Worm (Caenorhabditis elegans) whole organism, L1 larva: Measurements from ENCODE around the gene ung-1.

Experiments used
- C04F5.9 ChIP-seq: sonication (generic microtip); optimal IDR thresholded peaks from 2 replicates; lab custom pipeline; 2016; ENCODE audit warnings: missing genetic modification characterization, missing compliant biosample characterization
- C34B4.2 ChIP-seq: sonication (generic microtip); optimal IDR thresholded peaks from 2 replicates; lab custom pipeline; 2017; ENCODE audit warnings: mild to moderate bottlenecking, missing genetic modification characterization, missing compliant biosample characterization
- F16B12.6 ChIP-seq: fragments of 150-350 bp; optimal IDR thresholded peaks from 2 replicates; lab custom pipeline; 2014; ENCODE audit warnings: missing biosample characterization, missing genetic modification characterization
- ama-1 ChIP-seq: fragments of 150-350 bp; optimal IDR thresholded peaks from 2 replicates; lab custom pipeline; 2014
- blmp-1 ChIP-seq: fragments of 150-350 bp; optimal IDR thresholded peaks from 2 replicates; lab custom pipeline; 2014; ENCODE audit warnings: missing biosample characterization, missing genetic modification characterization
- ceh-8 ChIP-seq: fragments of 200-800 bp; sonication (Bioruptor generic); optimal IDR thresholded peaks from 2 replicates; lab custom pipeline; 2018; ENCODE audit warnings: mild to moderate bottlenecking, missing genetic modification characterization, moderate library complexity, missing compliant biosample characterization
- ceh-88 ChIP-seq: fragments of 200-800 bp; sonication (Bioruptor generic); IDR thresholded peaks from 2 replicates; pipeline ENCODE4 v1.3.6; 2022; ENCODE audit warnings: missing genetic modification characterization, missing compliant biosample characterization
- dpl-1 ChIP-seq, 3 experiments: fragments of 150-350 bp in 2 of 3; sonication (generic microtip) in 1 of 3; optimal IDR thresholded peaks; 2 replicates each; lab custom pipeline; 2014 to 2017; ENCODE audit warnings: missing biosample characterization in 3 of 3, missing genetic modification characterization in 3 of 3, missing genetic modification reagents in 3 of 3
- efl-1 ChIP-seq, 4 experiments: fragments of 150-350 bp; optimal IDR thresholded peaks in 3 of 4; peaks in 1 of 4; 1 replicate in 1 of 4; 2 replicates in 3 of 4; lab custom pipeline; 2014; ENCODE audit warnings: missing biosample characterization in 2 of 4, missing genetic modification characterization in 2 of 4, missing genetic modification reagents in 2 of 4
- efl-3 ChIP-seq: fragments of 200-800 bp; sonication (Bioruptor generic); optimal IDR thresholded peaks from 2 replicates; lab custom pipeline; 2018; ENCODE audit warnings: mild to moderate bottlenecking, missing genetic modification characterization, missing compliant biosample characterization
- egl-13 ChIP-seq: sonication (generic microtip); optimal IDR thresholded peaks from 2 replicates; lab custom pipeline; 2016; ENCODE audit warnings: missing genotype, missing genetic modification reagents, missing genetic modification characterization, missing compliant biosample characterization
- egl-27 ChIP-seq, 2 experiments: fragments of 150-350 bp in 1 of 2; sonication (generic microtip); optimal IDR thresholded peaks; 3 replicates each; lab custom pipeline; 2017 to 2018; ENCODE audit warnings: missing biosample characterization in 2 of 2, missing genetic modification characterization in 2 of 2, missing genetic modification reagents in 2 of 2
- elt-2 ChIP-seq: sonication (generic microtip); optimal IDR thresholded peaks from 2 replicates; lab custom pipeline; 2016; ENCODE audit warnings: missing genetic modification characterization, mild to moderate bottlenecking, inconsistent platforms, missing compliant biosample characterization, missing genetic modification reagents
- elt-3 ChIP-seq, 6 experiments: fragments of 150-350 bp in 1 of 6; sonication (generic microtip); optimal IDR thresholded peaks; 2 replicates each; lab custom pipeline; 2017 to 2018; ENCODE audit warnings: missing biosample characterization in 6 of 6, missing genetic modification characterization in 6 of 6, inconsistent platforms in 1 of 6
- fkh-10 ChIP-seq: sonication (generic microtip); optimal IDR thresholded peaks from 2 replicates; lab custom pipeline; 2017; ENCODE audit warnings: missing biosample characterization, missing genetic modification reagents, missing genetic modification characterization
- fkh-8 ChIP-seq: sonication (generic microtip); optimal IDR thresholded peaks from 2 replicates; lab custom pipeline; 2016; ENCODE audit warnings: mild to moderate bottlenecking, missing genetic modification characterization, missing compliant biosample characterization
- grh-1 ChIP-seq: fragments of 200-800 bp; sonication (Bioruptor generic); IDR thresholded peaks from 2 replicates; pipeline ENCODE4 v1.3.6; 2022; ENCODE audit warnings: missing genetic modification reagents, missing genetic modification characterization, missing compliant biosample characterization
- hlh-4 ChIP-seq: sonication (generic microtip); optimal IDR thresholded peaks from 2 replicates; lab custom pipeline; 2016; ENCODE audit warnings: mild to moderate bottlenecking, missing genetic modification characterization, missing compliant biosample characterization
- irx-1 ChIP-seq: sonication (generic microtip); optimal IDR thresholded peaks from 2 replicates; lab custom pipeline; 2016; ENCODE audit warnings: missing genetic modification characterization, missing compliant biosample characterization
- lin-14 ChIP-seq: fragments of 200-800 bp; sonication (Bioruptor generic); optimal IDR thresholded peaks from 2 replicates; lab custom pipeline; 2018; ENCODE audit warnings: mild to moderate bottlenecking, missing genetic modification characterization, moderate library complexity, missing compliant biosample characterization
- lin-15B ChIP-seq: fragments of 150-350 bp; sonication (generic microtip); optimal IDR thresholded peaks from 3 replicates; lab custom pipeline; 2014; ENCODE audit warnings: missing biosample characterization, missing genetic modification characterization
- lin-35 ChIP-seq, 2 experiments: fragments of 150-350 bp; optimal IDR thresholded peaks; 2 replicates each; lab custom pipeline; 2014; ENCODE audit warnings: missing biosample characterization in 2 of 2, missing genetic modification characterization in 2 of 2, missing genetic modification reagents in 2 of 2
- lir-3 ChIP-seq: sonication (generic microtip); optimal IDR thresholded peaks from 2 replicates; lab custom pipeline; 2016; ENCODE audit warnings: mild to moderate bottlenecking, missing genetic modification characterization, moderate library complexity, missing compliant biosample characterization; ENCODE audit not compliant: poor library complexity
- lsy-2 ChIP-seq, 2 experiments: fragments of 150-350 bp; optimal IDR thresholded peaks; 2 replicates each; lab custom pipeline; 2014; ENCODE audit warnings: missing biosample characterization in 2 of 2, missing genetic modification characterization in 2 of 2
- mab-9 ChIP-seq: fragments of 200-800 bp; sonication (Bioruptor generic); IDR thresholded peaks from 2 replicates; pipeline ENCODE4 v1.3.6; 2022; ENCODE audit warnings: missing genetic modification reagents, missing genetic modification characterization, missing compliant biosample characterization
- mdl-1 ChIP-seq, 2 experiments: fragments of 150-350 bp; optimal IDR thresholded peaks; 2 replicates each; lab custom pipeline; 2014 to 2017; ENCODE audit warnings: missing biosample characterization in 2 of 2, missing genetic modification characterization in 2 of 2, inconsistent platforms in 1 of 2
- nhr-20 ChIP-seq: sonication (generic microtip); optimal IDR thresholded peaks from 2 replicates; lab custom pipeline; 2016; ENCODE audit warnings: mild to moderate bottlenecking, missing genetic modification characterization, missing compliant biosample characterization
- nhr-237 ChIP-seq: fragments of 150-350 bp; optimal IDR thresholded peaks from 2 replicates; lab custom pipeline; 2014; ENCODE audit warnings: missing biosample characterization, missing genetic modification characterization
- nhr-28 ChIP-seq: fragments of 150-350 bp; optimal IDR thresholded peaks from 2 replicates; lab custom pipeline; 2014; ENCODE audit warnings: missing biosample characterization, missing genetic modification characterization
- nhr-47 ChIP-seq: sonication (generic microtip); optimal IDR thresholded peaks from 2 replicates; lab custom pipeline; 2016; ENCODE audit warnings: mild to moderate bottlenecking, missing genetic modification characterization, moderate library complexity, missing compliant biosample characterization
- nhr-71 ChIP-seq: sonication (generic microtip); optimal IDR thresholded peaks from 2 replicates; lab custom pipeline; 2016; ENCODE audit warnings: mild to moderate bottlenecking, missing genetic modification characterization, moderate library complexity, missing compliant biosample characterization
- nhr-77 ChIP-seq: fragments of 150-350 bp; optimal IDR thresholded peaks from 2 replicates; lab custom pipeline; 2014; ENCODE audit warnings: missing biosample characterization, missing genetic modification characterization
- nhr-85 ChIP-seq: sonication (generic microtip); peaks from one replicate; lab custom pipeline; 2016; ENCODE audit warnings: missing genetic modification characterization, inconsistent platforms, missing compliant biosample characterization
- pag-3 ChIP-seq: sonication (generic microtip); optimal IDR thresholded peaks from 2 replicates; lab custom pipeline; 2017; ENCODE audit warnings: missing genetic modification characterization, mild to moderate bottlenecking, missing compliant biosample characterization, antibody characterized with exemption, borderline replicate concordance; ENCODE audit not compliant: insufficient read depth
- snpc-4 ChIP-seq: fragments of 150-350 bp; optimal IDR thresholded peaks from 2 replicates; lab custom pipeline; 2014; ENCODE audit warnings: missing biosample characterization, missing genetic modification characterization
- snu-23 ChIP-seq: sonication (generic microtip); optimal IDR thresholded peaks from 2 replicates; lab custom pipeline; 2016; ENCODE audit warnings: missing genetic modification characterization, missing compliant biosample characterization
- sup-37 ChIP-seq: fragments of 200-800 bp; sonication (Bioruptor generic); optimal IDR thresholded peaks from 2 replicates; lab custom pipeline; 2018; ENCODE audit warnings: mild to moderate bottlenecking, missing genetic modification characterization, missing compliant biosample characterization
- tbx-2 ChIP-seq: sonication (generic microtip); optimal IDR thresholded peaks from 2 replicates; lab custom pipeline; 2016; ENCODE audit warnings: missing genetic modification characterization, missing compliant biosample characterization
- tlp-1 ChIP-seq: fragments of 150-350 bp; optimal IDR thresholded peaks from 2 replicates; lab custom pipeline; 2014; ENCODE audit warnings: missing biosample characterization, missing genetic modification characterization
- unc-130 ChIP-seq: fragments of 150-350 bp; optimal IDR thresholded peaks from 2 replicates; lab custom pipeline; 2017; ENCODE audit warnings: missing biosample characterization, missing genetic modification characterization, inconsistent platforms
- unc-30 ChIP-seq: sonication (generic microtip); optimal IDR thresholded peaks from 2 replicates; lab custom pipeline; 2017; ENCODE audit warnings: missing biosample characterization, missing genetic modification characterization
- unc-86 ChIP-seq: sonication (generic microtip); optimal IDR thresholded peaks from 2 replicates; lab custom pipeline; 2016; ENCODE audit warnings: missing genetic modification characterization, missing compliant biosample characterization
- unc-98 ChIP-seq: fragments of 200-800 bp; sonication (Bioruptor generic); IDR thresholded peaks from 2 replicates; pipeline ENCODE4 v1.3.6; 2022; ENCODE audit warnings: missing genetic modification characterization, missing compliant biosample characterization
- vab-15 ChIP-seq: sonication (generic microtip); optimal IDR thresholded peaks from 2 replicates; lab custom pipeline; 2017; ENCODE audit warnings: missing genotype, mild to moderate bottlenecking, missing genetic modification characterization, missing compliant biosample characterization
- zag-1 ChIP-seq: fragments of 150-350 bp; optimal IDR thresholded peaks from 2 replicates; lab custom pipeline; 2014; ENCODE audit warnings: missing biosample characterization, missing genetic modification characterization
- ztf-11 ChIP-seq, 2 experiments: sonication (generic microtip); optimal IDR thresholded peaks; 2 replicates each; lab custom pipeline; 2016 to 2017; ENCODE audit warnings: missing genetic modification characterization in 2 of 2, missing biosample characterization in 1 of 2, missing compliant biosample characterization in 1 of 2

ung-1 gene

ce11 chrIII:12014503-12014902 lies 40.6 kb upstream of the ung-1 start:
- TF ChIP-seq grh-1 (GFP tag; lab: Robert Waterston, UW) (peak; percentile 65), nhr-20 (tag; lab: Kevin White, UChicago) (peak; percentile 28), nhr-85 (tag; lab: Kevin White, UChicago) (peak; percentile 78), lsy-2 (tag; optimal IDR thresholded peaks at IDR 0.05; lab: Kevin White, UChicago) (peak in 1 of 2 experiments; percentile 55), sup-37 (GFP tag; lab: Kevin White, UChicago) (no peak), lin-14 (GFP tag; lab: Kevin White, UChicago) (peak; percentile 35), efl-1 (optimal IDR thresholded peaks at IDR 0.05; lab: Kevin White, UChicago) (no peak), efl-1 (GFP tag; optimal IDR thresholded peaks at IDR 0.05 in 1 of 2; lab: Kevin White, UChicago) (peak in 1 of 2 experiments; percentile 75), blmp-1 (tag; lab: Kevin White, UChicago) (peak; percentile 64), unc-130 (tag; lab: Kevin White, UChicago) (peak; percentile 17), lir-3 (tag; lab: Kevin White, UChicago) (no peak), dpl-1 (GFP tag; optimal IDR thresholded peaks at IDR 0.05; lab: Kevin White, UChicago) (no peak), nhr-47 (no peak), snu-23 (peak; percentile 33), elt-3 (tag; optimal IDR thresholded peaks at IDR 0.05; lab: Kevin White, UChicago) (peak in 3 of 6 experiments; percentile 6 to 60 (median 46)), nhr-71 (tag; lab: Kevin White, UChicago) (peak; percentile 26), lin-35 (GFP tag; optimal IDR thresholded peaks at IDR 0.05; lab: Kevin White, UChicago) (peak in 1 of 2 experiments; percentile 38)

ce11 chrIII:12013718-12014117 lies 39.8 kb upstream of the ung-1 start:
- TF ChIP-seq efl-1 (optimal IDR thresholded peaks at IDR 0.05; lab: Kevin White, UChicago): no peak
- TF ChIP-seq efl-1 (GFP tag; optimal IDR thresholded peaks at IDR 0.05 in 1 of 2; lab: Kevin White, UChicago): peak in 1 of 2 experiments; percentile 7
- no peak for TF ChIP-seq mdl-1 (tag; optimal IDR thresholded peaks at IDR 0.05; lab: Kevin White, UChicago)

- TF ChIP-seq snu-23: peak; percentile 20
- no peak for TF ChIP-seq nhr-28 (tag; lab: Kevin White, UChicago)
- TF ChIP-seq C04F5.9 (tag; lab: Kevin White, UChicago): no peak
- TF ChIP-seq zag-1 (tag; lab: Kevin White, UChicago): no peak
- no peak for TF ChIP-seq F16B12.6 (tag; lab: Kevin White, UChicago)
- no peak for TF ChIP-seq vab-15 (tag; lab: Kevin White, UChicago)
- no peak for TF ChIP-seq C34B4.2 (tag; lab: Kevin White, UChicago)
- no peak for TF ChIP-seq pag-3 (tag; lab: Kevin White, UChicago)
- no peak for TF ChIP-seq tbx-2
- no peak for TF ChIP-seq egl-13 (tag; lab: Kevin White, UChicago)
- peak; percentile 58 for TF ChIP-seq grh-1 (GFP tag; lab: Robert Waterston, UW)
- no peak for TF ChIP-seq lin-15B
- no peak for TF ChIP-seq unc-30 (tag; lab: Kevin White, UChicago)
- TF ChIP-seq hlh-4 (tag; lab: Kevin White, UChicago): no peak
- TF ChIP-seq tlp-1 (tag; lab: Kevin White, UChicago): no peak
- TF ChIP-seq snpc-4: no peak
- TF ChIP-seq mab-9 (GFP tag; lab: Robert Waterston, UW): no peak
- no peak for TF ChIP-seq elt-2 (tag; lab: Kevin White, UChicago)
- no peak for TF ChIP-seq unc-98 (GFP tag; lab: Robert Waterston, UW)
- no peak for TF ChIP-seq egl-27 (tag; optimal IDR thresholded peaks at IDR 0.05; lab: Kevin White, UChicago)
- no peak for TF ChIP-seq lir-3 (tag; lab: Kevin White, UChicago)
- peak; percentile 85 for TF ChIP-seq nhr-85 (tag; lab: Kevin White, UChicago)
- TF ChIP-seq nhr-77 (tag; lab: Kevin White, UChicago): no peak
- TF ChIP-seq dpl-1 (GFP tag; optimal IDR thresholded peaks at IDR 0.05; lab: Kevin White, UChicago): peak in 1 of 3 experiments; percentile 13
- TF ChIP-seq irx-1 (tag; lab: Kevin White, UChicago): no peak
- TF ChIP-seq fkh-10 (GFP tag; lab: Kevin White, UChicago): no peak
- TF ChIP-seq nhr-71 (tag; lab: Kevin White, UChicago): peak; percentile 13
- TF ChIP-seq lin-14 (GFP tag; lab: Kevin White, UChicago): peak; percentile 55
- no peak for TF ChIP-seq ama-1 (lab: Kevin White, UChicago)
- TF ChIP-seq efl-3 (GFP tag; lab: Kevin White, UChicago): no peak
- TF ChIP-seq fkh-8: no peak
- no peak for TF ChIP-seq unc-86
- no peak for TF ChIP-seq nhr-47
- no peak for TF ChIP-seq ztf-11 (tag; optimal IDR thresholded peaks at IDR 0.05; lab: Kevin White, UChicago)
- TF ChIP-seq nhr-237 (tag; lab: Kevin White, UChicago): no peak
- TF ChIP-seq ceh-8 (GFP tag; lab: Kevin White, UChicago): no peak
- no peak for TF ChIP-seq sup-37 (GFP tag; lab: Kevin White, UChicago)
- no peak for TF ChIP-seq ceh-88 (GFP tag; lab: Robert Waterston, UW)
These were observed 39.2 kb upstream of the ung-1 start for ce11 chrIII:12013054-12013453.
